Fruit fly (Drosophila melanogaster) whole organism, prepupa: ENCODE results near the gene CG16904.

Experiments used
- CG11902 ChIP-seq: fragments of 200-800 bp; sonication (Bioruptor generic); optimal IDR thresholded peaks from 3 replicates; lab custom pipeline; 2016; ENCODE audit warnings: missing biosample characterization, missing genetic modification characterization
- CG1621 ChIP-seq: fragments of 200-800 bp; sonication (Bioruptor generic); optimal IDR thresholded peaks from 3 replicates; lab custom pipeline; 2018; ENCODE audit warnings: missing biosample characterization, mild to moderate bottlenecking, missing genetic modification characterization
- CG3919 ChIP-seq: fragments of 200-800 bp; sonication (Bioruptor generic); optimal IDR thresholded peaks from 3 replicates; lab custom pipeline; 2016; ENCODE audit warnings: missing biosample characterization, missing genetic modification characterization
- CG6808 ChIP-seq: fragments of 200-800 bp; sonication (Bioruptor generic); optimal IDR thresholded peaks from 3 replicates; lab custom pipeline; 2017; ENCODE audit warnings: missing biosample characterization, missing genetic modification characterization, mild to moderate bottlenecking, moderate library complexity, missing genetic modification reagents
- CG8632 ChIP-seq: fragments of 200-800 bp; sonication (Bioruptor generic); optimal IDR thresholded peaks from 3 replicates; lab custom pipeline; 2016; ENCODE audit warnings: missing biosample characterization, missing genetic modification characterization
- Ets21C ChIP-seq: fragments of 200-800 bp; sonication (Bioruptor generic); optimal IDR thresholded peaks from 3 replicates; lab custom pipeline; 2016; ENCODE audit warnings: missing biosample characterization, missing genetic modification characterization
- Ets96B ChIP-seq: fragments of 200-800 bp; optimal IDR thresholded peaks from 2 replicates; lab custom pipeline; 2019; ENCODE audit warnings: missing biosample characterization, mild to moderate bottlenecking, missing genetic modification characterization, moderate library complexity
- Gug ChIP-seq: fragments of 200-800 bp; sonication (Bioruptor generic); IDR thresholded peaks from 2 replicates; pipeline ENCODE4 v1.3.6; 2022; ENCODE audit warnings: missing biosample characterization, missing genetic modification characterization
- Met ChIP-seq: fragments of 200-800 bp; sonication (Bioruptor generic); optimal IDR thresholded peaks from 3 replicates; lab custom pipeline; 2016; ENCODE audit warnings: missing biosample characterization, missing genetic modification characterization
- Sox102F ChIP-seq: fragments of 200-800 bp; sonication (Bioruptor generic); optimal IDR thresholded peaks from 2 replicates; lab custom pipeline; 2016; ENCODE audit warnings: missing biosample characterization, mild to moderate bottlenecking, missing genetic modification characterization
- acj6 ChIP-seq: fragments of 200-800 bp; sonication (Bioruptor generic); optimal IDR thresholded peaks from 3 replicates; lab custom pipeline; 2016; ENCODE audit warnings: missing biosample characterization, missing genetic modification characterization
- net ChIP-seq: fragments of 200-800 bp; sonication (Bioruptor generic); optimal IDR thresholded peaks from 3 replicates; lab custom pipeline; 2016; ENCODE audit warnings: missing biosample characterization, missing genetic modification characterization
- salr ChIP-seq, 2 experiments: fragments of 200-800 bp; sonication (Bioruptor generic); optimal IDR thresholded peaks; 3 replicates each; lab custom pipeline; 2016 to 2018; ENCODE audit warnings: missing biosample characterization in 2 of 2, missing genetic modification characterization in 2 of 2, mild to moderate bottlenecking in 1 of 2
- topi ChIP-seq: fragments of 200-800 bp; sonication (Bioruptor generic); optimal IDR thresholded peaks from 3 replicates; lab custom pipeline; 2016; ENCODE audit warnings: missing biosample characterization, missing genetic modification characterization

DNA sequence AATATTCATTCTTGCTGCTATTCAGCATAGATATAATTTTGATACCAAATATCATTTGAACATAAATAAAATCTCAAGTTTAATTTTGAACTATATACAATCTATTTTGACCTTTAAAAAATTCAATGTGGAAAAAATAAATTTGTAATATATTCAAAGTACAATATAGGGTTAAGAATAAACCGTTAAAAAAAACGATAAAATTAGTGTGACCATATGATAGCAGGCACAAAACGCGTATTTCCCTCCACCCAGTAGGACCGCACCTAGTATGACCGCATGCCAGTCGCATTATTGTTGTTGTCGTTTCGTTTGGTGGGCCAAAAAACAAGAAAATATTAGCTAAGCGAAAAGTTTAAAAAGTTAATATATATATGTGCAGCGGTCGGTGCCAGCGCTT, 23.8 kb downstream of the CG16904 start, which contains the start of gene CG8516:
- TF ChIP-seq Ets21C (GFP tag; lab: Kevin White, UChicago) (no peak), Gug (GFP tag; lab: Robert Waterston, UW) (no peak), topi (GFP tag; lab: Kevin White, UChicago) (no peak), Ets96B (tag; lab: Kevin White, UChicago) (no peak), Sox102F (GFP tag; lab: Kevin White, UChicago) (no peak), CG6808 (GFP tag; lab: Kevin White, UChicago) (no peak), salr (GFP tag; optimal IDR thresholded peaks at IDR 0.05; lab: Kevin White, UChicago) (no peak), Met (GFP tag; lab: Kevin White, UChicago) (no peak), CG1621 (tag; lab: Kevin White, UChicago) (no peak), CG3919 (GFP tag; lab: Kevin White, UChicago) (no peak), net (GFP tag; lab: Kevin White, UChicago) (no peak), CG11902 (GFP tag; lab: Kevin White, UChicago) (no peak), CG8632 (GFP tag; lab: Kevin White, UChicago) (no peak), acj6 (GFP tag; lab: Kevin White, UChicago) (peak; percentile 11)
